Fruit fly (Drosophila melanogaster): ENCODE results near the gene CG45099.

DNA sequence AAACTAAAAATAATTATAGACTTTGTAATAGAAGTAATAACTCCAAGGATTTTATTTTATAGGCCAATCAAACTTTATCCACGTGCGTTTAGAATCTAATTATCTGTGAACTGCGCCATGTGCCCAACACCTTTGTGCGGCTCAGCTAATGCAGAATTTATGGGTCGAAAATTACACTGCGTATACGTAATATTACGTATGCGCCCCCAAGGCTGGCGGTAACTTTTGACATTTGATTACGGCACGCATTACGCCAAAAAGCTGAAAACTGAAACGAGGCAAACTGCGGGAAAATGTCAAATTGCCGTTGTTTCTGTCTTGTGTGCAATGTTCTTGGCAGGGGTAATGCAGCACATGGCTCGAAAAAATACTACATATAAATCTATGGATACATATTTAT is 42.5 kb downstream of the CG45099 start:
- TF ChIP-seq Gug (GFP tag; IDR thresholded peaks at IDR 0.05) (no peak), CG32006 (GFP tag; optimal IDR thresholded peaks at IDR 0.05) (no peak), Hr39 (GFP tag; optimal IDR thresholded peaks at IDR 0.05) (no peak), OdsH (GFP tag; optimal IDR thresholded peaks at IDR 0.05) (no peak), CG3919 (GFP tag; optimal IDR thresholded peaks at IDR 0.05) (no peak), fkh (GFP tag; optimal IDR thresholded peaks at IDR 0.05) (no peak), Eip78C (GFP tag) (no peak), CG6792 (GFP tag; optimal IDR thresholded peaks at IDR 0.05) (no peak), Blimp-1 (GFP tag; optimal IDR thresholded peaks at IDR 0.05) (no peak), lz (GFP tag; optimal IDR thresholded peaks at IDR 0.05) (no peak), Sox102F (GFP tag; optimal IDR thresholded peaks at IDR 0.05) (no peak), Hr4 (GFP tag; optimal IDR thresholded peaks at IDR 0.05) (no peak)
